Fruit fly (Drosophila melanogaster): ENCODE data around the gene JhI-21.

- TF ChIP-seq ap (GFP tag; IDR thresholded peaks at IDR 0.05) (no peak), pzg (GFP tag; optimal IDR thresholded peaks at IDR 0.05) (peak; percentile 7)
Measured at dm6 chr2L:12044613-12045350, 11.1 kb downstream of the JhI-21 start, which contains the start of gene CG6785.
